Worm (Caenorhabditis elegans): Measurements from ENCODE around the gene F26G1.15.

DNA sequence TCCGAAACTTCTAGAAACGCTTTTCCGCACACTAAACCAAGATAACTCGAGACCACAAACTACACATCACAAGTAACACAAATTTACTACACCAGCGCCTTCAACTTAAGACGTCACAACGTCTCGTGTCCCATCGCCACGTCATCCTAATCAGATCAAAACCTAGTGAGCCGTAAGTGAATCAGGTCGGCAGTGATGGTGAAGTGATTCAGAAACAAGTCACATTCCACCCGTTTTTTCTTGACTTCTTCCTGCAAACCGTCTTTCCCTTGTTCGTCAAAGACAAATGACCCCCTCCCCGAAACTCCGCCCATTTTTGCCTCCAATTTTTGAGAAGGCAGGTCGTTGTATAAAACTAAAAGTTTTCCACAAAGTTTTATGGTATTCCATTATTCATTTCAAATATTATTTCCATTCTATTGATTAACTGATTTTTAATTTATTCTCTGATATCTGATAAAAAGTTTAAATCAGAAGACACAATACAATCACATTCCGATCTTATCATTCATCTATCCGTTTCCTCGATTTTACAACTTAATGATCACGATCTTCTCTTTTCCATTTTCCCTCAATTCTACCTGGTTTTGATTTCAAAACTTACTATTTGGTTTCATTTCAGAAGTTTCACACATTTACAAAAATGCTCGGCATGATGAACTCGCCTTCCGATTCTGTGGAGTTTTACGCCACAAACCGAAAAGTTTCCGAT lies 27.4 kb upstream of the F26G1.15 start, which contains the start of gene F26G1.2:
- TF ChIP-seq attf-3 (GFP tag; conservative IDR thresholded peaks at IDR 0.05) (no peak), snpc-4 (GFP tag; optimal IDR thresholded peaks at IDR 0.05) (no peak), snpc-4 (tag; optimal IDR thresholded peaks at IDR 0.05) (no peak), D2030.7 (GFP tag; IDR thresholded peaks at IDR 0.05) (no peak), B0019.2 (GFP tag; conservative IDR thresholded peaks at IDR 0.05) (no peak), C17E4.6 (GFP tag; IDR thresholded peaks at IDR 0.05) (no peak)
